Fruit fly (Drosophila melanogaster): ENCODE data around the gene CG34448.

The CG34448 gene

DNA sequence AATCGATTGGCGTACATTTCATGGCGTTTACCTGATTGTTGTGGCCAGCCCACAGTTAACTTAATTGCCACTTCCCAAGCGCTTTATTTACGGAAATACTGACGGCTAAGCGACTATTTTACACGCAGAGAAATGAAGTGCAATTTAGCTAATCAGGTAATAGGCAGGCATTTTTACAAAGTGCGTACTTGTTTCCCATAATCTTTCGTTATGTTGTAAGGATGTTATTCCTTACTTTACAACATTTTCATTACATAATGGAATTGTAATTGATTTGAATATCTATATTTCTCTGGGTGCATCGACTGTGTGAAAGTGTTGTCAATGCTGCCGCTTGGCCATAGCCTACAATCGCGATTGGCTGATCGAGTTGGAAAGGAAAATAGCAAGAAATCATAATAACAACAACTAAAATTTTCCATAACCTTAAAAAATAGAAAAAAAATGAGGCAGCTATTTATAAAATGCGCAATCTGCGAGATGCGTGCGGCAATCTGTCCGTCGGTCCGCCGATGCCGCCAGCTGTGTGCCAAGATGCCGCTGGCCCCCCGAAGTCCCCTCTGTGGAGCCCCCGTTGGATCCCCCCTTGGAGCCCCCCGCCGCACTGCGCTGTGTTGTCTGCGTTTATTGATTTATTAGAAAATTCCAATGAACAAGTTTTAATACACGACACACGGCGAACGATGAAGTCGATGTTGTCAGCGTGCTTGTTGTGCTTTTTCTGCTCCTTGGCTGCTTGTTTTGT, 8.9 kb upstream of the CG34448 start (continued):
- TF ChIP-seq tup (GFP tag; optimal IDR thresholded peaks at IDR 0.05) (no peak), CG2129 (GFP tag; IDR thresholded peaks at IDR 0.05; ENCODE audit: partially characterized antibody) (no peak), aop (GFP tag; IDR thresholded peaks at IDR 0.05) (no peak), pan (optimal IDR thresholded peaks at IDR 0.05) (no peak), pan (GFP tag; optimal IDR thresholded peaks at IDR 0.05 in 1 of 2, IDR thresholded peaks at IDR 0.05 in 1 of 2) (peak in 1 of 2 experiments; percentile 71), D19A (tag; optimal IDR thresholded peaks at IDR 0.05) (peak; percentile 17), CG9215 (GFP tag; IDR thresholded peaks at IDR 0.05) (no peak), CG8765 (GFP tag; IDR thresholded peaks at IDR 0.05) (no peak), MTF-1 (GFP tag; optimal IDR thresholded peaks at IDR 0.05; ENCODE audit: borderline replicate concordance) (no peak), gt (GFP tag; IDR thresholded peaks at IDR 0.05) (no peak), CG10147 (GFP tag; optimal IDR thresholded peaks at IDR 0.05) (no peak), sens-2 (GFP tag; IDR thresholded peaks at IDR 0.05) (no peak), prd (optimal IDR thresholded peaks at IDR 0.05) (no peak), prd (GFP tag; IDR thresholded peaks at IDR 0.05) (peak; percentile 73; the same call in 2 of the 3 replicates), CG9609 (GFP tag; optimal IDR thresholded peaks at IDR 0.05) (peak; percentile 37), nerfin-2 (GFP tag; IDR thresholded peaks at IDR 0.05; ENCODE audit: partially characterized antibody) (no peak), Antp (GFP tag; optimal IDR thresholded peaks at IDR 0.05) (peak; percentile 55), wor (GFP tag; IDR thresholded peaks at IDR 0.05) (peak; percentile 59), ttk (GFP tag; IDR thresholded peaks at IDR 0.05) (peak; percentile 69), dpn (GFP tag; optimal IDR thresholded peaks at IDR 0.05) (peak; percentile 57 to 63), pfk (GFP tag; optimal IDR thresholded peaks at IDR 0.05) (no peak), CrebB (tag; optimal IDR thresholded peaks at IDR 0.05) (no peak), row (GFP tag; IDR thresholded peaks at IDR 0.05) (peak; percentile 62), CG10267 (tag; optimal IDR thresholded peaks at IDR 0.05) (peak; percentile 5), Stat92E (GFP tag; optimal IDR thresholded peaks at IDR 0.05) (no peak), eve (GFP tag; optimal IDR thresholded peaks at IDR 0.05) (no peak), pum (GFP tag; optimal IDR thresholded peaks at IDR 0.05) (peak; percentile 16), croc (GFP tag; conservative IDR thresholded peaks at IDR 0.05) (0 out of 3 replicates have a peak, but pooled peaks have one; percentile 25), ind (GFP tag; optimal IDR thresholded peaks at IDR 0.05) (peak; percentile 65), E2f2 (GFP tag; IDR thresholded peaks at IDR 0.05) (no peak), CG18262 (tag; optimal IDR thresholded peaks at IDR 0.05) (peak; percentile 42), CG1233 (GFP tag; optimal IDR thresholded peaks at IDR 0.05) (no peak), onecut (GFP tag; IDR thresholded peaks at IDR 0.05) (0 out of 2 replicates have a peak, but pooled peaks have one; percentile 32), amos (GFP tag; IDR thresholded peaks at IDR 0.05; ENCODE audit: partially characterized antibody) (no peak), CHES-1-like (GFP tag; optimal IDR thresholded peaks at IDR 0.05) (no peak), CG34422 (GFP tag; IDR thresholded peaks at IDR 0.05) (peak; percentile 65; the same call in 2 of the 3 replicates), Chrac-16 (GFP tag; optimal IDR thresholded peaks at IDR 0.05) (peak; percentile 26), sug (tag; optimal IDR thresholded peaks at IDR 0.05) (no peak), Atf3 (GFP tag; optimal IDR thresholded peaks at IDR 0.05) (peak; percentile 38), Abd-B (GFP tag; optimal IDR thresholded peaks at IDR 0.05) (peak; percentile 61), CG17361 (GFP tag; IDR thresholded peaks at IDR 0.05) (peak; percentile 41; the same call in 1 of the 3 replicates), jing (GFP tag; optimal IDR thresholded peaks at IDR 0.05) (peak; percentile 31), dmrt11E (tag; optimal IDR thresholded peaks at IDR 0.05) (no peak), CG10565 (GFP tag; optimal IDR thresholded peaks at IDR 0.05) (no peak), exex (tag; optimal IDR thresholded peaks at IDR 0.05) (no peak), Lpt (GFP tag; optimal IDR thresholded peaks at IDR 0.05) (no peak), CG7839 (tag; optimal IDR thresholded peaks at IDR 0.05) (peak; percentile 66), CG12299 (tag; optimal IDR thresholded peaks at IDR 0.05) (no peak), ham (GFP tag; IDR thresholded peaks at IDR 0.05) (no peak), Max (GFP tag; optimal IDR thresholded peaks at IDR 0.05) (peak; percentile 15)
